Worm (Caenorhabditis elegans) whole organism, young adult: ENCODE measurements around the gene F01G4.4.

Experiments
- B0336.3 ChIP-seq: fragments of 200-800 bp; sonication (Bioruptor generic); IDR thresholded peaks from 2 replicates; pipeline ENCODE4 v1.3.6; 2022; ENCODE audit warnings: missing genetic modification characterization, missing compliant biosample characterization
- C17E4.6 ChIP-seq: fragments of 200-800 bp; sonication (Bioruptor generic); IDR thresholded peaks from 2 replicates; pipeline ENCODE4 v1.3.6; 2022; ENCODE audit warnings: missing genetic modification reagents, missing genetic modification characterization, missing compliant biosample characterization
- F22D6.2 ChIP-seq: sonication (generic microtip); optimal IDR thresholded peaks from 2 replicates; lab custom pipeline; 2016; ENCODE audit warnings: mild to moderate bottlenecking, missing genetic modification characterization, missing compliant biosample characterization
- F55B11.4 ChIP-seq: sonication (generic microtip); optimal IDR thresholded peaks from 2 replicates; lab custom pipeline; 2016; ENCODE audit warnings: missing compliant biosample characterization, missing genetic modification characterization, borderline replicate concordance; ENCODE audit not compliant: insufficient read depth
- K11D2.4 ChIP-seq: fragments of 200-800 bp; sonication (Bioruptor generic); IDR thresholded peaks from 2 replicates; pipeline ENCODE4 v1.3.6; 2022; ENCODE audit warnings: missing genetic modification reagents, missing genetic modification characterization, missing compliant biosample characterization
- Y53F4B.3 ChIP-seq: fragments of 200-800 bp; sonication (Bioruptor generic); IDR thresholded peaks from 2 replicates; pipeline ENCODE4 v1.3.6; 2022; ENCODE audit warnings: missing genetic modification reagents, missing genetic modification characterization, missing compliant biosample characterization
- Y53G8AR.9 ChIP-seq: fragments of 200-800 bp; sonication (Bioruptor generic); conservative IDR thresholded peaks from 2 replicates; pipeline ENCODE4 v1.3.6; 2022; ENCODE audit warnings: missing genetic modification reagents, missing genetic modification characterization, missing compliant biosample characterization
- Y56A3A.18 ChIP-seq: fragments of 200-800 bp; sonication (Bioruptor generic); IDR thresholded peaks from 2 replicates; pipeline ENCODE4 v1.3.6; 2022; ENCODE audit warnings: missing genetic modification reagents, missing genetic modification characterization, missing compliant biosample characterization
- Y67H2A.10 ChIP-seq: fragments of 200-800 bp; sonication (Bioruptor generic); conservative IDR thresholded peaks from 2 replicates; pipeline ENCODE4 v1.3.6; 2022; ENCODE audit warnings: missing genetic modification reagents, missing genetic modification characterization, missing compliant biosample characterization
- Y95B8A.8 ChIP-seq: fragments of 200-800 bp; sonication (Bioruptor generic); IDR thresholded peaks from 2 replicates; pipeline ENCODE4 v1.3.6; 2022; ENCODE audit warnings: missing genetic modification reagents, missing genetic modification characterization, missing compliant biosample characterization
- ZK185.1 ChIP-seq: sonication (generic microtip); optimal IDR thresholded peaks from 2 replicates; lab custom pipeline; 2016; ENCODE audit warnings: mild to moderate bottlenecking, missing genetic modification characterization, missing compliant biosample characterization; ENCODE audit not compliant: poor library complexity, severe bottlenecking
- aptf-2 ChIP-seq: fragments of 200-800 bp; sonication (Bioruptor generic); conservative IDR thresholded peaks from 2 replicates; pipeline ENCODE4 v1.3.6; 2022; ENCODE audit warnings: missing genetic modification reagents, missing genetic modification characterization, missing compliant biosample characterization
- aptf-3 ChIP-seq: fragments of 200-800 bp; sonication (Bioruptor generic); IDR thresholded peaks from 2 replicates; pipeline ENCODE4 v1.3.6; 2022; ENCODE audit warnings: missing genetic modification characterization, missing compliant biosample characterization
- atf-7 ChIP-seq: sonication (generic microtip); optimal IDR thresholded peaks from 2 replicates; lab custom pipeline; 2017; ENCODE audit warnings: mild to moderate bottlenecking, missing genetic modification characterization, missing compliant biosample characterization
- attf-6 ChIP-seq: fragments of 200-800 bp; sonication (Bioruptor generic); IDR thresholded peaks from 2 replicates; pipeline ENCODE4 v1.3.6; 2022; ENCODE audit warnings: missing genetic modification reagents, missing genetic modification characterization, missing compliant biosample characterization
- dox-1 ChIP-seq: fragments of 200-800 bp; sonication (Bioruptor generic); IDR thresholded peaks from 2 replicates; pipeline ENCODE4 v1.3.6; 2022; ENCODE audit warnings: missing genetic modification reagents, missing genetic modification characterization, missing compliant biosample characterization
- efl-1 ChIP-seq: fragments of 150-350 bp; optimal IDR thresholded peaks from 2 replicates; lab custom pipeline; 2014; ENCODE audit warnings: missing biosample characterization, missing genetic modification reagents, missing genetic modification characterization
- hmg-1.2 ChIP-seq: fragments of 200-800 bp; sonication (Bioruptor generic); IDR thresholded peaks from 2 replicates; pipeline ENCODE4 v1.3.6; 2022; ENCODE audit warnings: missing genetic modification reagents, missing genetic modification characterization, missing compliant biosample characterization
- hmg-20 ChIP-seq: fragments of 200-800 bp; sonication (Bioruptor generic); IDR thresholded peaks from 2 replicates; pipeline ENCODE4 v1.3.6; 2022; ENCODE audit warnings: missing genetic modification reagents, missing genetic modification characterization, missing compliant biosample characterization
- let-526 ChIP-seq: fragments of 200-800 bp; sonication (Bioruptor generic); IDR thresholded peaks from 2 replicates; pipeline ENCODE4 v1.3.6; 2022; ENCODE audit warnings: missing genetic modification reagents, missing genetic modification characterization, missing compliant biosample characterization
- lin-40 ChIP-seq: sonication (generic microtip); optimal IDR thresholded peaks from 2 replicates; lab custom pipeline; 2016; ENCODE audit warnings: missing genetic modification characterization, mild to moderate bottlenecking, missing compliant biosample characterization, missing genotype, missing genetic modification reagents
- lir-1 ChIP-seq: fragments of 200-800 bp; sonication (Bioruptor generic); conservative IDR thresholded peaks from 2 replicates; pipeline ENCODE4 v1.3.6; 2022; ENCODE audit warnings: missing genetic modification reagents, missing genetic modification characterization, missing compliant biosample characterization
- lsl-1 ChIP-seq: fragments of 200-800 bp; sonication (Bioruptor generic); optimal IDR thresholded peaks from 2 replicates; lab custom pipeline; 2018; ENCODE audit warnings: mild to moderate bottlenecking, missing genetic modification characterization, moderate library complexity, missing compliant biosample characterization
- lsy-27 ChIP-seq: sonication (generic microtip); optimal IDR thresholded peaks from 2 replicates; lab custom pipeline; 2017; ENCODE audit warnings: missing genetic modification characterization, mild to moderate bottlenecking, missing compliant biosample characterization, antibody characterized with exemption, missing genotype, borderline replicate concordance; ENCODE audit not compliant: insufficient read depth
- madf-6 ChIP-seq: fragments of 200-800 bp; sonication (Bioruptor generic); IDR thresholded peaks from 2 replicates; pipeline ENCODE4 v1.3.6; 2022; ENCODE audit warnings: missing genetic modification reagents, missing genetic modification characterization, missing compliant biosample characterization
- nfya-2 ChIP-seq: fragments of 200-800 bp; sonication (Bioruptor generic); IDR thresholded peaks from 2 replicates; pipeline ENCODE4 v1.3.6; 2022; ENCODE audit warnings: missing genetic modification reagents, missing genetic modification characterization, missing compliant biosample characterization
- nhr-80 ChIP-seq: sonication (generic microtip); optimal IDR thresholded peaks from 2 replicates; lab custom pipeline; 2016; ENCODE audit warnings: missing genetic modification characterization, missing compliant biosample characterization
- pbrm-1 ChIP-seq: fragments of 200-800 bp; sonication (Bioruptor generic); IDR thresholded peaks from 2 replicates; pipeline ENCODE4 v1.3.6; 2022; ENCODE audit warnings: missing genetic modification reagents, missing genetic modification characterization, missing compliant biosample characterization
- rcor-1 ChIP-seq: fragments of 200-800 bp; sonication (Bioruptor generic); IDR thresholded peaks from 2 replicates; pipeline ENCODE4 v1.3.6; 2022; ENCODE audit warnings: missing genetic modification reagents, missing genetic modification characterization, missing compliant biosample characterization
- sea-2 ChIP-seq: fragments of 200-800 bp; sonication (Bioruptor generic); IDR thresholded peaks from 2 replicates; pipeline ENCODE4 v1.3.6; 2022; ENCODE audit warnings: missing genetic modification characterization, missing compliant biosample characterization
- snpc-4 ChIP-seq, 5 experiments: fragments of 150-350 bp in 1 of 5; sonication (generic microtip) in 4 of 5; optimal IDR thresholded peaks; 2 replicates each; lab custom pipeline; 2014 to 2018; ENCODE audit warnings: missing genetic modification characterization in 5 of 5, missing biosample characterization in 3 of 5, antibody characterized with exemption in 2 of 5, mild to moderate bottlenecking in 2 of 5, missing compliant biosample characterization in 2 of 5, missing genotype in 2 of 5, moderate library complexity in 2 of 5, missing genetic modification reagents in 1 of 5
- tlf-1 ChIP-seq: fragments of 200-800 bp; sonication (Bioruptor generic); optimal IDR thresholded peaks from 2 replicates; lab custom pipeline; 2018; ENCODE audit warnings: mild to moderate bottlenecking, missing genetic modification characterization, missing compliant biosample characterization
- unc-130 ChIP-seq: sonication (generic microtip); optimal IDR thresholded peaks from 2 replicates; lab custom pipeline; 2016; ENCODE audit warnings: missing genetic modification reagents, missing genetic modification characterization, missing compliant biosample characterization
- xnd-1 ChIP-seq: sonication (generic microtip); optimal IDR thresholded peaks from 2 replicates; lab custom pipeline; 2016; ENCODE audit warnings: missing genotype, missing genetic modification reagents, missing genetic modification characterization, missing compliant biosample characterization
- ztf-25 ChIP-seq: fragments of 200-800 bp; sonication (Bioruptor generic); IDR thresholded peaks from 2 replicates; pipeline ENCODE4 v1.3.6; 2022; ENCODE audit warnings: missing genetic modification reagents, missing genetic modification characterization, missing compliant biosample characterization
- ztf-28 ChIP-seq: fragments of 200-800 bp; sonication (Bioruptor generic); IDR thresholded peaks from 2 replicates; pipeline ENCODE4 v1.3.6; 2022; ENCODE audit warnings: missing genetic modification reagents, missing genetic modification characterization, missing compliant biosample characterization
- ztf-6 ChIP-seq: fragments of 200-800 bp; sonication (Bioruptor generic); IDR thresholded peaks from 2 replicates; pipeline ENCODE4 v1.3.6; 2022; ENCODE audit warnings: missing genetic modification reagents, missing genetic modification characterization, missing compliant biosample characterization

Gene F01G4.4

DNA sequence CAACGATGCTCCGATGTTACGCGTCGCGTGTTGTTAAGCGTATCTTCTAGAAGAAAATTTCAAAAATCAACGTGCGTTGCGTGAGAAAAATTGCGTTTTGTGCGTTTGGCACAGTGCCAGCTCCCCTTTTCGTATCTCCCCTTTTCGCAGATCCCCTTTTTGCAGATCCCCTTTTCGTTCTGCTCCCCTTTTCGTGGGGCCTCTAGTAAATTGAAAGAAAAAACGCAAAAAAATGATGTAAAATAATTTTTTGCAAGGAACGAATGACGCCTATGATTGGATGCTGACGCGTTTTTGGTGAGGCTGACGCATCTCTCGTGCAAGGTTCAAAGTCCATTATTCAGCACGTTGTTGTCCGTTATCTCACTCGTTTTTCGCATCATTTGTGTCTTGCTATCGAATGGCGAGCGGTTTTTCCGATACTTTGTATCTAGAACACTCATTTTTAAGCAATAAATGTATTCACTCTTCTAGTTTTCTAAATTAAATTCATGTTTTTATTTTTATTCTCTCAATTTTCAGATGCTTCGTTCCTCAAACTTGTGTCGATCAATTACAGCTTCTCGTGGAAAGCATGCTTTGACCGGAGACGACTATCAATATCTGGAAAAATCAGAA is 36.1 kb downstream of the F01G4.4 start, which contains the start of gene cpt-2 (continued):
- peak; percentile 95 for TF ChIP-seq K11D2.4 (GFP tag; lab: Robert Waterston, UW)
- peak; percentile 84; the same call in 1 of the 2 replicates for TF ChIP-seq hmg-20
- peak; percentile 73 for TF ChIP-seq atf-7 (tag; lab: Kevin White, UChicago)
- peak; percentile 90 for TF ChIP-seq ztf-28 (GFP tag; lab: Robert Waterston, UW)
- TF ChIP-seq efl-1 (GFP tag; lab: Kevin White, UChicago) = peak; percentile 12
- TF ChIP-seq Y67H2A.10 = peak; percentile 43; the same call in 1 of the 2 replicates
- peak; percentile 13 for TF ChIP-seq snpc-4 (GFP tag; optimal IDR thresholded peaks at IDR 0.05; lab: Kevin White, UChicago)
- TF ChIP-seq snpc-4 (tag; optimal IDR thresholded peaks at IDR 0.05; lab: Kevin White, UChicago) = peak; percentile 27 to 71 (median 62)
- peak; percentile 79; the same call in 1 of the 2 replicates for TF ChIP-seq Y95B8A.8 (GFP tag; lab: Robert Waterston, UW)
- TF ChIP-seq let-526 (GFP tag; lab: Robert Waterston, UW) = peak; percentile 90
- peak; percentile 95 for TF ChIP-seq rcor-1 (GFP tag; lab: Robert Waterston, UW)
- peak; percentile 58; the same call in 1 of the 2 replicates for TF ChIP-seq Y56A3A.18
- peak; percentile 62 for TF ChIP-seq lsl-1 (GFP tag; lab: Kevin White, UChicago)
- TF ChIP-seq C17E4.6 (GFP tag; lab: Robert Waterston, UW) = peak; percentile 88
- 0 out of 2 replicates have a peak, but pooled peaks have one; percentile 35 for TF ChIP-seq ztf-25
- TF ChIP-seq madf-6 = peak; percentile 82
- TF ChIP-seq tlf-1 (GFP tag; lab: Kevin White, UChicago) = peak; percentile 71
- TF ChIP-seq F22D6.2 (tag; lab: Kevin White, UChicago) = peak; percentile 35
- peak; percentile 85 for TF ChIP-seq lir-1 (GFP tag; lab: Robert Waterston, UW)
- peak; percentile 65 for TF ChIP-seq hmg-1.2 (GFP tag; lab: Robert Waterston, UW)
- peak; percentile 53; the same call in 1 of the 2 replicates for TF ChIP-seq attf-6 (GFP tag; lab: Robert Waterston, UW)
- 0 out of 2 replicates have a peak, but pooled peaks have one; percentile 38 for TF ChIP-seq aptf-2 (GFP tag; lab: Robert Waterston, UW)
- TF ChIP-seq ZK185.1 (tag; lab: Kevin White, UChicago) = peak; percentile 92
- TF ChIP-seq lsy-27 = peak; percentile 9
- peak; percentile 88 for TF ChIP-seq lin-40 (tag; lab: Kevin White, UChicago)
- peak; percentile 90 for TF ChIP-seq pbrm-1 (GFP tag; lab: Robert Waterston, UW)
- TF ChIP-seq Y53G8AR.9 (GFP tag; lab: Robert Waterston, UW) = peak; percentile 95
- TF ChIP-seq sea-2 = 0 out of 2 replicates have a peak, but pooled peaks have one; percentile 20
- peak; percentile 44 for TF ChIP-seq xnd-1 (tag; lab: Kevin White, UChicago)
- TF ChIP-seq ztf-6 (GFP tag; lab: Robert Waterston, UW) = peak; percentile 68; the same call in 1 of the 2 replicates

DNA sequence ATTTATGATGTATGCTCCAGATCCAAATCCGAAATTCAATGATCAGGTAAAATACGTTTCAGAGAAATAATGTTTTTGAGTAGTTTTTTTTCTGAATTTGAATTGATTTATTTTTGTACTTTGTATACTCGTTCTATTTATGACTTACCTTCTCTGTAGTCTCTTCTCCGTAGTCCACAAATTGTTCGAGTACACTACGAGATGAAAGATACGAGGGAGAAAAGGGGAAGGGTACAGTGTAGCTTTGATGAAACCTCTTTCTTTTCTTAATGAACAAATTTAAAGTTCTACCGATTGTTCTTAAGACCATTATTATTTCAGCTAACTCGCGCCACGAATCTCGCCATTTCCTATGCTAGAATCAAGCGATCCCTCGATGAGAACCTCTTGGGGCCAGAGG is 36.9 kb downstream of the F01G4.4 start:
- no peak for TF ChIP-seq B0336.3
- TF ChIP-seq aptf-3 (GFP tag; lab: Robert Waterston, UW) = no peak
- no peak for TF ChIP-seq unc-130 (GFP tag; lab: Kevin White, UChicago)
- no peak for TF ChIP-seq Y53F4B.3 (GFP tag; lab: Robert Waterston, UW)
- no peak for TF ChIP-seq nhr-80 (tag; lab: Kevin White, UChicago)
- no peak for TF ChIP-seq dox-1
- TF ChIP-seq F55B11.4 (tag; lab: Kevin White, UChicago) = no peak
- no peak for TF ChIP-seq nfya-2 (GFP tag; lab: Robert Waterston, UW)
